Worm (Caenorhabditis elegans) whole organism, midembryonic: ENCODE data around the gene W06D12.6.

Experiments
- ref-1 ChIP-seq: fragments of 200-800 bp; sonication (Bioruptor generic); conservative IDR thresholded peaks from 2 replicates; pipeline ENCODE4 v1.3.6; 2022; ENCODE audit warnings: missing genetic modification reagents, missing genetic modification characterization, missing compliant biosample characterization
- ztf-29 ChIP-seq: fragments of 200-800 bp; sonication (Bioruptor generic); IDR thresholded peaks from 2 replicates; pipeline ENCODE4 v1.3.6; 2022; ENCODE audit warnings: missing genetic modification reagents, missing genetic modification characterization, missing compliant biosample characterization

ce11 chrV:17732516-17732915 lies 26.6 kb downstream of the W06D12.6 start, which contains the start of gene twk-42:
- TF ChIP-seq ztf-29 (GFP tag; lab: Robert Waterston, UW) (no peak), ref-1 (GFP tag; lab: Robert Waterston, UW) (no peak)
